Worm (Caenorhabditis elegans): ENCODE results near the gene cutl-1.

ce11 chrV:13388961-13389360, 17.0 kb downstream of the cutl-1 start:
- TF ChIP-seq ama-1 (optimal IDR thresholded peaks at IDR 0.05) (no peak), ama-1 (GFP tag; optimal IDR thresholded peaks at IDR 0.05) (no peak), aptf-3 (GFP tag; IDR thresholded peaks at IDR 0.05) (no peak), nhr-27 (tag; optimal IDR thresholded peaks at IDR 0.05) (no peak), unc-62 (GFP tag; optimal IDR thresholded peaks at IDR 0.05) (no peak), xnd-1 (tag; optimal IDR thresholded peaks at IDR 0.05) (no peak), snpc-4 (GFP tag; optimal IDR thresholded peaks at IDR 0.05) (no peak), snpc-4 (tag; optimal IDR thresholded peaks at IDR 0.05) (no peak), lsy-27 (tag; optimal IDR thresholded peaks at IDR 0.05; ENCODE audit: borderline replicate concordance, insufficient read depth) (no peak), madf-8 (GFP tag; conservative IDR thresholded peaks at IDR 0.05) (no peak), rpc-1 (optimal IDR thresholded peaks at IDR 0.05) (no peak), rpc-1 (tag; optimal IDR thresholded peaks at IDR 0.05) (no peak), attf-6 (GFP tag; IDR thresholded peaks at IDR 0.05) (no peak), aptf-2 (GFP tag; conservative IDR thresholded peaks at IDR 0.05) (no peak)
